Worm (Caenorhabditis elegans) whole organism, young adult: ENCODE results near the gene F23H12.7.

Experiments
- C06A6.2 ChIP-seq: fragments of 200-800 bp; sonication (Bioruptor generic); conservative IDR thresholded peaks from 2 replicates; pipeline ENCODE4 v1.3.6; 2022; ENCODE audit warnings: missing genetic modification characterization, missing compliant biosample characterization
- C17E4.6 ChIP-seq: fragments of 200-800 bp; sonication (Bioruptor generic); IDR thresholded peaks from 2 replicates; pipeline ENCODE4 v1.3.6; 2022; ENCODE audit warnings: missing genetic modification reagents, missing genetic modification characterization, missing compliant biosample characterization
- F10E7.11 ChIP-seq: sonication (generic microtip); optimal IDR thresholded peaks from 2 replicates; lab custom pipeline; 2017; ENCODE audit warnings: mild to moderate bottlenecking, missing genetic modification characterization, moderate library complexity, missing compliant biosample characterization
- F22D6.2 ChIP-seq: sonication (generic microtip); optimal IDR thresholded peaks from 2 replicates; lab custom pipeline; 2016; ENCODE audit warnings: mild to moderate bottlenecking, missing genetic modification characterization, missing compliant biosample characterization
- F23B12.7 ChIP-seq: sonication (generic microtip); optimal IDR thresholded peaks from 2 replicates; lab custom pipeline; 2017; ENCODE audit warnings: missing genetic modification characterization, mild to moderate bottlenecking, missing compliant biosample characterization, antibody characterized with exemption, moderate library complexity; ENCODE audit not compliant: insufficient read depth
- F33H1.4 ChIP-seq: fragments of 200-800 bp; sonication (Bioruptor generic); IDR thresholded peaks from 2 replicates; pipeline ENCODE4 v1.3.6; 2022; ENCODE audit warnings: missing genetic modification reagents, missing genetic modification characterization, missing compliant biosample characterization
- F49E8.2 ChIP-seq: sonication (generic microtip); optimal IDR thresholded peaks from 3 replicates; lab custom pipeline; 2017; ENCODE audit warnings: missing genetic modification characterization, mild to moderate bottlenecking, missing compliant biosample characterization, antibody characterized with exemption, moderate library complexity; ENCODE audit not compliant: insufficient read depth
- F55B11.4 ChIP-seq: sonication (generic microtip); optimal IDR thresholded peaks from 2 replicates; lab custom pipeline; 2016; ENCODE audit warnings: missing compliant biosample characterization, missing genetic modification characterization, borderline replicate concordance; ENCODE audit not compliant: insufficient read depth
- K11D2.4 ChIP-seq: fragments of 200-800 bp; sonication (Bioruptor generic); IDR thresholded peaks from 2 replicates; pipeline ENCODE4 v1.3.6; 2022; ENCODE audit warnings: missing genetic modification reagents, missing genetic modification characterization, missing compliant biosample characterization
- K12H6.12 ChIP-seq: fragments of 200-800 bp; sonication (Bioruptor generic); optimal IDR thresholded peaks from 2 replicates; lab custom pipeline; 2018; ENCODE audit warnings: mild to moderate bottlenecking, missing genetic modification characterization, missing compliant biosample characterization
- T07F8.4 ChIP-seq: sonication (generic microtip); optimal IDR thresholded peaks from 2 replicates; lab custom pipeline; 2016; ENCODE audit warnings: mild to moderate bottlenecking, missing genetic modification characterization, moderate library complexity, missing compliant biosample characterization
- T26A5.8 ChIP-seq: sonication (generic microtip); optimal IDR thresholded peaks from 2 replicates; lab custom pipeline; 2016; ENCODE audit warnings: missing genetic modification characterization, missing compliant biosample characterization
- Y67H2A.10 ChIP-seq: fragments of 200-800 bp; sonication (Bioruptor generic); conservative IDR thresholded peaks from 2 replicates; pipeline ENCODE4 v1.3.6; 2022; ENCODE audit warnings: missing genetic modification reagents, missing genetic modification characterization, missing compliant biosample characterization
- Y79H2A.3 ChIP-seq: fragments of 200-800 bp; sonication (Bioruptor generic); conservative IDR thresholded peaks from 2 replicates; pipeline ENCODE4 v1.3.6; 2022; ENCODE audit warnings: missing genetic modification reagents, missing genetic modification characterization, missing compliant biosample characterization
- athp-1 ChIP-seq: sonication (generic microtip); optimal IDR thresholded peaks from 2 replicates; lab custom pipeline; 2017; ENCODE audit warnings: mild to moderate bottlenecking, missing genetic modification characterization, missing compliant biosample characterization
- attf-6 ChIP-seq: fragments of 200-800 bp; sonication (Bioruptor generic); IDR thresholded peaks from 2 replicates; pipeline ENCODE4 v1.3.6; 2022; ENCODE audit warnings: missing genetic modification reagents, missing genetic modification characterization, missing compliant biosample characterization
- bed-1 ChIP-seq: fragments of 200-800 bp; sonication (Bioruptor generic); IDR thresholded peaks from 2 replicates; pipeline ENCODE4 v1.3.6; 2022; ENCODE audit warnings: missing genetic modification reagents, missing genetic modification characterization, missing compliant biosample characterization
- ccch-3 ChIP-seq: fragments of 200-800 bp; sonication (Bioruptor generic); optimal IDR thresholded peaks from 2 replicates; lab custom pipeline; 2018; ENCODE audit warnings: mild to moderate bottlenecking, missing genetic modification characterization, missing compliant biosample characterization
- cebp-1 ChIP-seq, 2 experiments: fragments of 200-800 bp in 1 of 2; sonication (Bioruptor generic) in 1 of 2; sonication (generic microtip) in 1 of 2; IDR thresholded peaks in 1 of 2; optimal IDR thresholded peaks in 1 of 2; 2 replicates each; pipeline versions ENCODE4 v1.3.6 to Lab custom; 2017 to 2022; ENCODE audit warnings: missing compliant biosample characterization in 2 of 2, missing genetic modification characterization in 2 of 2, mild to moderate bottlenecking in 1 of 2, missing genetic modification reagents in 1 of 2, moderate library complexity in 1 of 2
- ceh-40 ChIP-seq: fragments of 200-800 bp; sonication (Bioruptor generic); IDR thresholded peaks from 2 replicates; pipeline ENCODE4 v1.3.6; 2022; ENCODE audit warnings: missing genetic modification characterization, missing compliant biosample characterization
- ekl-4 ChIP-seq: fragments of 200-800 bp; sonication (Bioruptor generic); IDR thresholded peaks from 2 replicates; pipeline ENCODE4 v1.3.6; 2022; ENCODE audit warnings: missing genetic modification reagents, missing genetic modification characterization, missing compliant biosample characterization
- gei-17 ChIP-seq: fragments of 200-800 bp; sonication (Bioruptor generic); optimal IDR thresholded peaks from 2 replicates; lab custom pipeline; 2018; ENCODE audit warnings: mild to moderate bottlenecking, missing genetic modification characterization, missing compliant biosample characterization
- him-1 ChIP-seq: sonication (generic microtip); optimal IDR thresholded peaks from 2 replicates; lab custom pipeline; 2016; ENCODE audit warnings: missing genotype, missing genetic modification reagents, missing genetic modification characterization, missing compliant biosample characterization
- hmg-1.2 ChIP-seq: fragments of 200-800 bp; sonication (Bioruptor generic); IDR thresholded peaks from 2 replicates; pipeline ENCODE4 v1.3.6; 2022; ENCODE audit warnings: missing genetic modification reagents, missing genetic modification characterization, missing compliant biosample characterization
- hsf-1 ChIP-seq: fragments of 200-800 bp; sonication (Bioruptor generic); IDR thresholded peaks from 2 replicates; pipeline ENCODE4 v1.3.6; 2022; ENCODE audit warnings: missing genetic modification reagents, missing genetic modification characterization, missing compliant biosample characterization
- lin-40 ChIP-seq: sonication (generic microtip); optimal IDR thresholded peaks from 2 replicates; lab custom pipeline; 2016; ENCODE audit warnings: missing genetic modification characterization, mild to moderate bottlenecking, missing compliant biosample characterization, missing genotype, missing genetic modification reagents
- lin-54 ChIP-seq: fragments of 200-800 bp; sonication (Bioruptor generic); optimal IDR thresholded peaks from 2 replicates; lab custom pipeline; 2018; ENCODE audit warnings: mild to moderate bottlenecking, missing genetic modification characterization, missing compliant biosample characterization
- lsl-1 ChIP-seq: fragments of 200-800 bp; sonication (Bioruptor generic); optimal IDR thresholded peaks from 2 replicates; lab custom pipeline; 2018; ENCODE audit warnings: mild to moderate bottlenecking, missing genetic modification characterization, moderate library complexity, missing compliant biosample characterization
- lsy-27 ChIP-seq: sonication (generic microtip); optimal IDR thresholded peaks from 2 replicates; lab custom pipeline; 2017; ENCODE audit warnings: missing genetic modification characterization, mild to moderate bottlenecking, missing compliant biosample characterization, antibody characterized with exemption, missing genotype, borderline replicate concordance; ENCODE audit not compliant: insufficient read depth
- madf-10 ChIP-seq: sonication (generic microtip); optimal IDR thresholded peaks from 2 replicates; lab custom pipeline; 2016; ENCODE audit warnings: mild to moderate bottlenecking, missing genetic modification characterization, missing compliant biosample characterization
- mel-28 ChIP-seq: sonication (generic microtip); optimal IDR thresholded peaks from 2 replicates; lab custom pipeline; 2016; ENCODE audit warnings: borderline replicate concordance, mild to moderate bottlenecking, missing genetic modification characterization, missing compliant biosample characterization
- mxl-1 ChIP-seq: sonication (generic microtip); optimal IDR thresholded peaks from 2 replicates; lab custom pipeline; 2016; ENCODE audit warnings: missing genetic modification characterization, missing compliant biosample characterization
- nfyb-1 ChIP-seq: fragments of 200-800 bp; sonication (Bioruptor generic); IDR thresholded peaks from 2 replicates; pipeline ENCODE4 v1.3.6; 2022; ENCODE audit warnings: missing genetic modification reagents, missing genetic modification characterization, missing compliant biosample characterization
- nhr-179 ChIP-seq: sonication (generic microtip); optimal IDR thresholded peaks from 2 replicates; lab custom pipeline; 2016; ENCODE audit warnings: mild to moderate bottlenecking, missing genetic modification characterization, missing compliant biosample characterization
- nhr-27 ChIP-seq: fragments of 200-800 bp; sonication (Bioruptor generic); optimal IDR thresholded peaks from 2 replicates; lab custom pipeline; 2018; ENCODE audit warnings: mild to moderate bottlenecking, missing genetic modification characterization, moderate library complexity, missing compliant biosample characterization
- pha-4 ChIP-seq: fragments of 150-350 bp; sonication (generic microtip); optimal IDR thresholded peaks from 2 replicates; lab custom pipeline; 2014; ENCODE audit warnings: missing biosample characterization, missing genetic modification reagents, missing genetic modification characterization
- repo-1 ChIP-seq: sonication (generic microtip); optimal IDR thresholded peaks from 2 replicates; lab custom pipeline; 2017; ENCODE audit warnings: mild to moderate bottlenecking, missing genetic modification characterization, missing compliant biosample characterization
- rpc-1 ChIP-seq, 2 experiments: fragments of 150-350 bp in 1 of 2; sonication (generic microtip) in 1 of 2; optimal IDR thresholded peaks; 2 replicates each; lab custom pipeline; 2014 to 2018; ENCODE audit warnings: missing biosample characterization in 1 of 2, missing genetic modification characterization in 1 of 2, missing genetic modification reagents in 1 of 2, missing genotype in 1 of 2
- tlf-1 ChIP-seq: fragments of 200-800 bp; sonication (Bioruptor generic); optimal IDR thresholded peaks from 2 replicates; lab custom pipeline; 2018; ENCODE audit warnings: mild to moderate bottlenecking, missing genetic modification characterization, missing compliant biosample characterization
- ztf-25 ChIP-seq: fragments of 200-800 bp; sonication (Bioruptor generic); IDR thresholded peaks from 2 replicates; pipeline ENCODE4 v1.3.6; 2022; ENCODE audit warnings: missing genetic modification reagents, missing genetic modification characterization, missing compliant biosample characterization
- ztf-26 ChIP-seq: sonication (generic microtip); optimal IDR thresholded peaks from 2 replicates; lab custom pipeline; 2017; ENCODE audit warnings: missing genetic modification characterization, missing compliant biosample characterization

The F23H12.7 gene

DNA sequence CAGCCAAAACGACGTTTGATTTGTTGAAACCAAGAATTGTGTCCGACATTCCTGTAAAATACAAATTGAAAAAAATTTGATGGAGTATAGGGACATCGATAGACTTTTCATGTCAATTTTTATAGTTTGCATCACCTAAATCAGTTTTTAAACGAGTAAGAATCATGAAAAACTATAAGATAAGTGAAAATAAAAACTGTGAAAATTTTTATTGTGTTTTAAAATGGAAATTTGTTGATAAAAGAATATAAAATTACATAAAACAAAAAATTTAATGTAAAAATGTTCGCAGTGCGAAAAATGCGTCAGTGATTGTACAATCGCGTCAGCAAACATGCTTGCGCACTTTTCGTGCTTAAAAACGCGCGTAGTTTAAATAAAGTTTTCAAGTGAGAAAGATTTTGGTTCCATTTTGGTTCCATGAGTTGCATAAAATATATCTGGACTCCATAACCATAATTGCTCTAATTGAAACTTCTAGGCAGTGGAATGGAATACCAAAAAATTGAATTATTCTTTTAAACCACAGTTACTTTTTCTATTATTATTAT, 28.0 kb upstream of the F23H12.7 start, which contains the start of gene tomm-20 (continued):
- TF ChIP-seq K11D2.4 (GFP tag; lab: Robert Waterston, UW): peak; percentile 90
- no peak for TF ChIP-seq attf-6
- peak; percentile 75 for TF ChIP-seq lsl-1 (GFP tag; lab: Kevin White, UChicago)
- TF ChIP-seq T07F8.4 (tag; lab: Kevin White, UChicago): no peak
- TF ChIP-seq lsy-27: no peak
- TF ChIP-seq athp-1 (tag; lab: Kevin White, UChicago): peak; percentile 23
- TF ChIP-seq Y79H2A.3 (GFP tag; lab: Robert Waterston, UW): no peak
- peak; percentile 65 for TF ChIP-seq F22D6.2 (tag; lab: Kevin White, UChicago)
- TF ChIP-seq nfyb-1: peak; percentile 94
- TF ChIP-seq ekl-4 (GFP tag; lab: Robert Waterston, UW): peak; percentile 94
- peak; percentile 20 for TF ChIP-seq gei-17 (GFP tag; lab: Kevin White, UChicago)
- TF ChIP-seq mxl-1 (tag; lab: Kevin White, UChicago): no peak
- TF ChIP-seq Y67H2A.10 (GFP tag; lab: Robert Waterston, UW): no peak
- TF ChIP-seq tlf-1 (GFP tag; lab: Kevin White, UChicago): peak; percentile 86
- no peak for TF ChIP-seq mel-28 (tag; lab: Kevin White, UChicago)
- no peak for TF ChIP-seq ztf-25 (GFP tag; lab: Robert Waterston, UW)
- TF ChIP-seq cebp-1 (GFP tag; IDR thresholded peaks at IDR 0.05; lab: Robert Waterston, UW): no peak
- peak; percentile 85 for TF ChIP-seq cebp-1 (tag; optimal IDR thresholded peaks at IDR 0.05; lab: Kevin White, UChicago)
- peak; percentile 93 for TF ChIP-seq lin-40 (tag; lab: Kevin White, UChicago)
- peak; percentile 56 for TF ChIP-seq F49E8.2 (tag; lab: Kevin White, UChicago)
- TF ChIP-seq F23B12.7: peak; percentile 83
- peak; percentile 79 for TF ChIP-seq ztf-26 (tag; lab: Kevin White, UChicago)
- TF ChIP-seq repo-1 (tag; lab: Kevin White, UChicago): peak; percentile 83
- TF ChIP-seq madf-10 (tag; lab: Kevin White, UChicago): peak; percentile 58
- TF ChIP-seq hsf-1 (GFP tag; lab: Robert Waterston, UW): peak; percentile 62
- no peak for TF ChIP-seq nhr-179 (tag; lab: Kevin White, UChicago)
- TF ChIP-seq F33H1.4 (GFP tag; lab: Robert Waterston, UW): peak; percentile 73
- TF ChIP-seq K12H6.12 (tag; lab: Kevin White, UChicago): peak; percentile 39
- TF ChIP-seq lin-54 (GFP tag; lab: Kevin White, UChicago): peak; percentile 98
- TF ChIP-seq him-1: peak; percentile 53
- peak; percentile 74 for TF ChIP-seq hmg-1.2 (GFP tag; lab: Robert Waterston, UW)

DNA sequence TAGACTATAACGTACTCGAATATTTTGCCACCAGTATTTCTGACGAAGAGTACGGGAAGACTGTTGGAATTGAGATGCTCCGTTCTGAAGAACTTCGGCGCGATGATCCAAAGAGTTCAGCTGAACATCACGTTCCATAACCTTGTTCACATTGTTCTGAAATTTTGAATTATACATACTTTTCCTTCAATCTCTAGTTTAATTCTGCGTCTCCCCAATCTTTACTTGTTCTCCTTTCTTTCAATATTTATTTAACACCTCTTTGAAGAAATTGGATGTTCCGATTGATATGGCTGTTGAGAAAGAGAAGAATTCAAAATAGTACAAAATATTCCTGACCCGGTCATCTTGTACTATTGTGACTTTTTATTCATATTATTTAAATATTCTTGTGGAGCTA, 26.6 kb upstream of the F23H12.7 start, which contains the start of gene F23H12.3:
F23H12.3 (plus strand) TSS at position 301 of the 400 bp plus-strand sequence.
- TF ChIP-seq him-1 (no peak), rpc-1 (optimal IDR thresholded peaks at IDR 0.05; lab: Kevin White, UChicago) (no peak), rpc-1 (tag; optimal IDR thresholded peaks at IDR 0.05; lab: Kevin White, UChicago) (no peak), pha-4 (no peak), T26A5.8 (tag; lab: Kevin White, UChicago) (no peak), F10E7.11 (tag; lab: Kevin White, UChicago) (no peak), nhr-27 (tag; lab: Kevin White, UChicago) (no peak), ceh-40 (GFP tag; lab: Robert Waterston, UW) (no peak), nfyb-1 (no peak), cebp-1 (GFP tag; IDR thresholded peaks at IDR 0.05; lab: Robert Waterston, UW) (no peak), cebp-1 (tag; optimal IDR thresholded peaks at IDR 0.05; lab: Kevin White, UChicago) (no peak), lsl-1 (GFP tag; lab: Kevin White, UChicago) (no peak), Y67H2A.10 (GFP tag; lab: Robert Waterston, UW) (no peak), ccch-3 (GFP tag; lab: Kevin White, UChicago) (no peak), C06A6.2 (GFP tag; lab: Robert Waterston, UW) (no peak), F22D6.2 (tag; lab: Kevin White, UChicago) (no peak), lin-40 (tag; lab: Kevin White, UChicago) (no peak), F23B12.7 (no peak), C17E4.6 (GFP tag; lab: Robert Waterston, UW) (no peak), F55B11.4 (tag; lab: Kevin White, UChicago) (no peak), bed-1 (GFP tag; lab: Robert Waterston, UW) (no peak)
- TF ChIP-seq, all 124 proteins: peak for 0
